Fruit fly (Drosophila melanogaster) whole organism, wandering third instar larva: ENCODE data around the gene CG6788.

Source experiments
- Abd-B ChIP-seq: fragments of >200 bp; optimal IDR thresholded peaks from 2 replicates; lab custom pipeline; 2017; ENCODE audit warnings: missing biosample characterization, missing genetic modification characterization
- CG32264 ChIP-seq: fragments of 200-800 bp; sonication (Bioruptor generic); optimal IDR thresholded peaks from 2 replicates; lab custom pipeline; 2016; ENCODE audit warnings: missing biosample characterization, missing genetic modification characterization
- CG9705 ChIP-seq: fragments of 200-800 bp; sonication (Bioruptor generic); optimal IDR thresholded peaks from 2 replicates; lab custom pipeline; 2018; ENCODE audit warnings: missing biosample characterization, mild to moderate bottlenecking, missing genetic modification characterization
- CrebA ChIP-seq: fragments of 200-800 bp; sonication (Bioruptor generic); optimal IDR thresholded peaks from 2 replicates; lab custom pipeline; 2016; ENCODE audit warnings: missing biosample characterization, mild to moderate bottlenecking, missing genetic modification characterization, borderline replicate concordance
- Dfd ChIP-seq: fragments of >200 bp; optimal IDR thresholded peaks from 2 replicates; lab custom pipeline; 2017; ENCODE audit warnings: missing biosample characterization, missing genetic modification characterization
- Dif ChIP-seq: fragments of 200-275, 200-300 bp; sonication (Bioruptor generic); optimal IDR thresholded peaks from 2 replicates; lab custom pipeline; 2018; ENCODE audit warnings: missing biosample characterization, missing genetic modification characterization; ENCODE audit not compliant: partially characterized antibody
- GATAd ChIP-seq: sonication (Bioruptor generic); optimal IDR thresholded peaks from 2 replicates; lab custom pipeline; 2016; ENCODE audit warnings: missing biosample characterization, missing genetic modification characterization
- HLH106 ChIP-seq: fragments of 200-800 bp; optimal IDR thresholded peaks from 3 replicates; lab custom pipeline; 2019; ENCODE audit warnings: missing biosample characterization, mild to moderate bottlenecking, missing genetic modification characterization, moderate library complexity
- Hnf4 ChIP-seq: fragments of 200-800 bp; sonication (Bioruptor generic); optimal IDR thresholded peaks from 2 replicates; lab custom pipeline; 2016; ENCODE audit warnings: missing biosample characterization, mild to moderate bottlenecking, missing genetic modification characterization
- Hr78 ChIP-seq: fragments of >200 bp; optimal IDR thresholded peaks from 2 replicates; lab custom pipeline; 2017; ENCODE audit warnings: missing biosample characterization, missing genetic modification characterization
- Hr83 ChIP-seq: fragments of 200-300 bp; sonication (Bioruptor generic); optimal IDR thresholded peaks from 2 replicates; lab custom pipeline; 2016; ENCODE audit warnings: missing biosample characterization, mild to moderate bottlenecking, missing genetic modification characterization, moderate library complexity; ENCODE audit not compliant: poor library complexity, severe bottlenecking
- Jra ChIP-seq: sonication (Bioruptor generic); optimal IDR thresholded peaks from 2 replicates; lab custom pipeline; 2016; ENCODE audit warnings: missing biosample characterization, missing genetic modification characterization
- Mio ChIP-seq: sonication (Bioruptor generic); optimal IDR thresholded peaks from 2 replicates; lab custom pipeline; 2016; ENCODE audit warnings: missing biosample characterization, missing genetic modification characterization
- Myc ChIP-seq: fragments of >200 bp; optimal IDR thresholded peaks from 2 replicates; lab custom pipeline; 2017
- N ChIP-seq: fragments of >200 bp; optimal IDR thresholded peaks from 2 replicates; lab custom pipeline; 2018; ENCODE audit warnings: missing biosample characterization, missing external identifiers, missing genetic modification characterization
- OdsH ChIP-seq: fragments of 200-800 bp; sonication (Bioruptor generic); optimal IDR thresholded peaks from 2 replicates; lab custom pipeline; 2016; ENCODE audit warnings: missing biosample characterization, mild to moderate bottlenecking, missing genetic modification characterization
- Rel ChIP-seq, 2 experiments: fragments of 200-800 bp; sonication (Bioruptor generic) in 1 of 2; optimal IDR thresholded peaks; 2 replicates in 1 of 2; 3 replicates in 1 of 2; lab custom pipeline; 2016 to 2019; ENCODE audit warnings: mild to moderate bottlenecking in 2 of 2, missing biosample characterization in 2 of 2, missing genetic modification characterization in 2 of 2, moderate library complexity in 1 of 2
- Sp1 ChIP-seq: fragments of 200-800 bp; sonication (Bioruptor generic); optimal IDR thresholded peaks from 3 replicates; lab custom pipeline; 2019; ENCODE audit warnings: missing biosample characterization, mild to moderate bottlenecking, missing genetic modification characterization, moderate library complexity
- Vsx2 ChIP-seq: fragments of 200-300, 225-300 bp; sonication (Bioruptor generic); optimal IDR thresholded peaks from 2 replicates; lab custom pipeline; 2018; ENCODE audit warnings: missing biosample characterization, missing genetic modification characterization; ENCODE audit not compliant: partially characterized antibody
- br ChIP-seq: fragments of 200-800 bp; sonication (Bioruptor generic); optimal IDR thresholded peaks from 2 replicates; lab custom pipeline; 2016; ENCODE audit warnings: missing biosample characterization, missing genetic modification characterization
- brk ChIP-seq: fragments of 200-800 bp; sonication (Bioruptor generic); optimal IDR thresholded peaks from 2 replicates; lab custom pipeline; 2016; ENCODE audit warnings: missing biosample characterization, mild to moderate bottlenecking, missing genetic modification characterization
- dl ChIP-seq, 2 experiments: fragments of 175-275, 200-275 bp in 1 of 2; fragments of 200-275 bp in 1 of 2; sonication (Bioruptor generic); optimal IDR thresholded peaks; lab custom pipeline; 2018; ENCODE audit warnings: mild to moderate bottlenecking in 2 of 2, missing biosample characterization in 2 of 2, missing genetic modification characterization in 2 of 2, moderate library complexity in 2 of 2; ENCODE audit not compliant: partially characterized antibody in 2 of 2, insufficient read depth in 1 of 2
- dmrt93B ChIP-seq: fragments of 200-800 bp; sonication (Bioruptor generic); optimal IDR thresholded peaks from 2 replicates; lab custom pipeline; 2018; ENCODE audit warnings: missing biosample characterization, mild to moderate bottlenecking, missing genetic modification characterization
- dsf ChIP-seq: sonication (Bioruptor generic); optimal IDR thresholded peaks from 2 replicates; lab custom pipeline; 2016; ENCODE audit warnings: missing biosample characterization, missing genetic modification characterization, borderline replicate concordance
- ey ChIP-seq: fragments of 200-800 bp; sonication (Bioruptor generic); optimal IDR thresholded peaks from 2 replicates; lab custom pipeline; 2016; ENCODE audit warnings: missing biosample characterization, missing genetic modification characterization
- foxo ChIP-seq, 2 experiments: fragments of 200-800 bp; sonication (Bioruptor generic); optimal IDR thresholded peaks; 2 replicates in 1 of 2; 3 replicates in 1 of 2; lab custom pipeline; 2016 to 2017; ENCODE audit warnings: missing biosample characterization in 2 of 2, missing genetic modification characterization in 2 of 2
- h ChIP-seq: fragments of 200-800 bp; sonication (Bioruptor generic); optimal IDR thresholded peaks from 3 replicates; lab custom pipeline; 2016; ENCODE audit warnings: missing biosample characterization, mild to moderate bottlenecking, missing genetic modification characterization
- jim ChIP-seq: fragments of 175-275, 200-325 bp; sonication (Bioruptor generic); optimal IDR thresholded peaks from 2 replicates; lab custom pipeline; 2016; ENCODE audit warnings: missing biosample characterization, mild to moderate bottlenecking, missing genetic modification characterization
- lola ChIP-seq: fragments of >200 bp; optimal IDR thresholded peaks from 2 replicates; lab custom pipeline; 2017; ENCODE audit warnings: missing biosample characterization, missing genetic modification characterization
- pan ChIP-seq: fragments of >200 bp; optimal IDR thresholded peaks from 2 replicates; lab custom pipeline; 2017
- psq ChIP-seq: fragments of 200-800 bp; sonication (Bioruptor generic); optimal IDR thresholded peaks from 3 replicates; lab custom pipeline; 2017; ENCODE audit warnings: missing biosample characterization, mild to moderate bottlenecking, missing genetic modification characterization, moderate library complexity
- rgr ChIP-seq: fragments of 200-800 bp; sonication (Bioruptor generic); optimal IDR thresholded peaks from 3 replicates; lab custom pipeline; 2016; ENCODE audit warnings: missing biosample characterization, mild to moderate bottlenecking, missing genetic modification characterization
- sage ChIP-seq: fragments of 200-800 bp; sonication (Bioruptor generic); optimal IDR thresholded peaks from 2 replicates; lab custom pipeline; 2016; ENCODE audit warnings: missing biosample characterization, mild to moderate bottlenecking, missing genetic modification characterization
- sv ChIP-seq: fragments of 200-800 bp; sonication (Bioruptor generic); optimal IDR thresholded peaks from 3 replicates; lab custom pipeline; 2016; ENCODE audit warnings: missing biosample characterization, missing genetic modification characterization
- tai ChIP-seq: sonication (Bioruptor generic); optimal IDR thresholded peaks from 2 replicates; lab custom pipeline; 2016; ENCODE audit warnings: missing biosample characterization, missing genetic modification characterization
- woc ChIP-seq: sonication (Bioruptor generic); optimal IDR thresholded peaks from 2 replicates; lab custom pipeline; 2016; ENCODE audit warnings: missing biosample characterization, mild to moderate bottlenecking, missing genetic modification characterization

Gene CG6788

dm6 chrX:17883418-17883817 lies 4.6 kb upstream of the CG6788 start, which contains the start of gene CG12985:
TSS of gene CG12985 (plus strand) at chrX:17883718.
- TF ChIP-seq Hr78 (GFP tag; lab: Kevin White, UChicago) (no peak), psq (GFP tag; lab: Kevin White, UChicago) (no peak), ey (GFP tag; lab: Kevin White, UChicago) (no peak), sage (no peak), Abd-B (GFP tag; lab: Kevin White, UChicago) (no peak), GATAd (GFP tag; lab: Kevin White, UChicago) (no peak), Hnf4 (no peak), dl (GFP tag; optimal IDR thresholded peaks at IDR 0.05; lab: Kevin White, UChicago; ENCODE audit: insufficient read depth in 1 of 2, partially characterized antibody in 2 of 2) (no peak), CG32264 (no peak), foxo (GFP tag; optimal IDR thresholded peaks at IDR 0.05; lab: Kevin White, UChicago) (no peak), dmrt93B (no peak), CG9705 (GFP tag; lab: Kevin White, UChicago) (no peak), CrebA (GFP tag; lab: Kevin White, UChicago) (no peak), sv (no peak), jim (GFP tag; lab: Kevin White, UChicago) (no peak), Mio (no peak), rgr (GFP tag; lab: Kevin White, UChicago) (no peak)

- TF ChIP-seq Jra (GFP tag; lab: Kevin White, UChicago): no peak
- no peak for TF ChIP-seq pan (lab: Kevin White, UChicago)
- no peak for TF ChIP-seq jim (GFP tag; lab: Kevin White, UChicago)
- TF ChIP-seq lola (GFP tag; lab: Kevin White, UChicago): no peak
- no peak for TF ChIP-seq dmrt93B
- TF ChIP-seq, all 38 proteins: peak for 0
These were observed 3.4 kb upstream of the CG6788 start for dm6 chrX:17884567-17884966.

dm6 chrX:17885295-17885694 lies 2.7 kb upstream of the CG6788 start:
- TF ChIP-seq rgr (GFP tag; lab: Kevin White, UChicago) (no peak), psq (GFP tag; lab: Kevin White, UChicago) (peak; percentile 13), woc (GFP tag; lab: Kevin White, UChicago) (no peak), HLH106 (tag; lab: Kevin White, UChicago) (no peak), Dif (GFP tag; lab: Kevin White, UChicago) (no peak), CG32264 (no peak)
- TF ChIP-seq, all 38 proteins: peak for 1

dm6 chrX:17886107-17886448 lies 1.9 kb upstream of the CG6788 start:
- TF ChIP-seq Hr83: no peak
- TF ChIP-seq woc (GFP tag; lab: Kevin White, UChicago): no peak
- no peak for TF ChIP-seq GATAd (GFP tag; lab: Kevin White, UChicago)
- TF ChIP-seq HLH106 (tag; lab: Kevin White, UChicago): no peak
- no peak for TF ChIP-seq N (GFP tag; lab: Kevin White, UChicago)
- TF ChIP-seq CG9705 (GFP tag; lab: Kevin White, UChicago): no peak
- TF ChIP-seq Dfd (GFP tag; lab: Kevin White, UChicago): no peak
- TF ChIP-seq tai (GFP tag; lab: Kevin White, UChicago): no peak
- no peak for TF ChIP-seq rgr (GFP tag; lab: Kevin White, UChicago)
- no peak for TF ChIP-seq OdsH (GFP tag; lab: Kevin White, UChicago)
- TF ChIP-seq CG32264: no peak
- no peak for TF ChIP-seq dsf (GFP tag; lab: Kevin White, UChicago)
- TF ChIP-seq Jra (GFP tag; lab: Kevin White, UChicago): no peak
- no peak for TF ChIP-seq jim (GFP tag; lab: Kevin White, UChicago)
- TF ChIP-seq CrebA (GFP tag; lab: Kevin White, UChicago): no peak
- TF ChIP-seq Hnf4: no peak
- TF ChIP-seq, all 38 proteins: peak for 0

- TF ChIP-seq tai (GFP tag; lab: Kevin White, UChicago): no peak
- peak; percentile 56 for TF ChIP-seq brk (GFP tag; lab: Kevin White, UChicago)
- no peak for TF ChIP-seq dl (GFP tag; optimal IDR thresholded peaks at IDR 0.05; lab: Kevin White, UChicago; ENCODE audit: insufficient read depth in 1 of 2, partially characterized antibody in 2 of 2)
- no peak for TF ChIP-seq CG32264
- TF ChIP-seq Dfd (GFP tag; lab: Kevin White, UChicago): peak; percentile 46
- TF ChIP-seq Abd-B (GFP tag; lab: Kevin White, UChicago): no peak
- TF ChIP-seq Jra (GFP tag; lab: Kevin White, UChicago): no peak
- no peak for TF ChIP-seq Hr83
- TF ChIP-seq jim (GFP tag; lab: Kevin White, UChicago): no peak
- no peak for TF ChIP-seq CG9705 (GFP tag; lab: Kevin White, UChicago)
- TF ChIP-seq lola (GFP tag; lab: Kevin White, UChicago): no peak
- peak; percentile 38 for TF ChIP-seq Sp1 (GFP tag; lab: Kevin White, UChicago)
- no peak for TF ChIP-seq Rel (GFP tag; optimal IDR thresholded peaks at IDR 0.05; lab: Kevin White, UChicago)
- TF ChIP-seq Rel (tag; optimal IDR thresholded peaks at IDR 0.05; lab: Kevin White, UChicago): peak; percentile 99
- TF ChIP-seq Mio: no peak
- TF ChIP-seq GATAd (GFP tag; lab: Kevin White, UChicago): no peak
- TF ChIP-seq rgr (GFP tag; lab: Kevin White, UChicago): no peak
- TF ChIP-seq h (GFP tag; lab: Kevin White, UChicago): peak; percentile 28
- no peak for TF ChIP-seq CrebA (GFP tag; lab: Kevin White, UChicago)
- peak; percentile 69 for TF ChIP-seq psq (GFP tag; lab: Kevin White, UChicago)
- TF ChIP-seq br: peak; percentile 44
- no peak for TF ChIP-seq Vsx2
- TF ChIP-seq sv: peak; percentile 1
- TF ChIP-seq OdsH (GFP tag; lab: Kevin White, UChicago): no peak
- no peak for TF ChIP-seq Hr78 (GFP tag; lab: Kevin White, UChicago)
- no peak for TF ChIP-seq Myc (lab: Kevin White, UChicago)
These were observed 1.3 kb upstream of the CG6788 start for dm6 chrX:17886449-17887207.
